Fruit fly (Drosophila melanogaster) whole organism, embryonic: ENCODE data around the gene Sf3a2.
A peak's percentile ranks its signal among the peaks of the same experiment; 100 is the strongest.

Experiments used
- CG1233 ChIP-seq: fragments of 200-800 bp; sonication (Bioruptor generic); optimal IDR thresholded peaks from 4 replicates; lab custom pipeline; 2018; ENCODE audit warnings: missing biosample characterization, mild to moderate bottlenecking, missing genetic modification characterization
- CG13296 ChIP-seq: fragments of 200-800 bp; sonication (Bioruptor generic); optimal IDR thresholded peaks from 3 replicates; lab custom pipeline; 2018; ENCODE audit warnings: missing biosample characterization, mild to moderate bottlenecking, missing genetic modification characterization
- CG15269 ChIP-seq: fragments of 200-800 bp; sonication (Bioruptor generic); optimal IDR thresholded peaks from 2 replicates; lab custom pipeline; 2018; ENCODE audit warnings: missing biosample characterization, mild to moderate bottlenecking, missing genetic modification characterization, moderate library complexity
- CG16813 ChIP-seq: fragments of 200-800 bp; sonication (Bioruptor generic); IDR thresholded peaks from 3 replicates; pipeline ENCODE4 v1.3.6; 2022; ENCODE audit warnings: missing biosample characterization, missing genetic modification characterization; ENCODE audit not compliant: partially characterized antibody
- CG1792 ChIP-seq: fragments of 200-800 bp; sonication (Bioruptor generic); optimal IDR thresholded peaks from 2 replicates; lab custom pipeline; 2016; ENCODE audit warnings: missing biosample characterization, missing genetic modification characterization
- CG32532 ChIP-seq: fragments of 200-800 bp; sonication (Bioruptor generic); IDR thresholded peaks from 2 replicates; pipeline ENCODE4 v1.3.6; 2022; ENCODE audit warnings: missing biosample characterization, missing genetic modification characterization
- CG34224 ChIP-seq: fragments of 200-800 bp; sonication (Bioruptor generic); IDR thresholded peaks from 3 replicates; pipeline ENCODE4 v1.3.6; 2022; ENCODE audit warnings: missing biosample characterization, missing genetic modification characterization; ENCODE audit not compliant: partially characterized antibody
- CG34376 ChIP-seq: fragments of 200-800 bp; sonication (Bioruptor generic); optimal IDR thresholded peaks from 2 replicates; lab custom pipeline; 2018; ENCODE audit warnings: missing biosample characterization, mild to moderate bottlenecking, missing genetic modification characterization
- CG3995 ChIP-seq: fragments of 200-800 bp; sonication (Bioruptor generic); optimal IDR thresholded peaks from 3 replicates; lab custom pipeline; 2016; ENCODE audit warnings: missing biosample characterization, missing genetic modification characterization
- CG4282 ChIP-seq: fragments of 200-800 bp; sonication (Bioruptor generic); optimal IDR thresholded peaks from 2 replicates; lab custom pipeline; 2016; ENCODE audit warnings: missing biosample characterization, missing genetic modification characterization
- CG4617 ChIP-seq: fragments of 200-800 bp; sonication (Bioruptor generic); optimal IDR thresholded peaks from 3 replicates; lab custom pipeline; 2016; ENCODE audit warnings: missing biosample characterization, missing genetic modification characterization, borderline replicate concordance
- CG6175 ChIP-seq: fragments of 200-800 bp; sonication (Bioruptor generic); IDR thresholded peaks from 3 replicates; pipeline ENCODE4 v1.3.6; 2022; ENCODE audit warnings: missing biosample characterization, missing genetic modification characterization
- CG6854 ChIP-seq: fragments of 200-800 bp; sonication (Bioruptor generic); optimal IDR thresholded peaks from 3 replicates; lab custom pipeline; 2017; ENCODE audit warnings: missing biosample characterization, mild to moderate bottlenecking, missing genetic modification characterization
- CHES-1-like ChIP-seq: fragments of 200-800 bp; sonication (Bioruptor generic); optimal IDR thresholded peaks from 2 replicates; lab custom pipeline; 2016; ENCODE audit warnings: missing biosample characterization, missing genetic modification characterization
- D19A ChIP-seq: fragments of 200-800 bp; optimal IDR thresholded peaks from 3 replicates; lab custom pipeline; 2019; ENCODE audit warnings: missing biosample characterization, mild to moderate bottlenecking, missing genetic modification characterization, moderate library complexity
- Fer1 ChIP-seq: fragments of 200-800 bp; sonication (Bioruptor generic); optimal IDR thresholded peaks from 2 replicates; lab custom pipeline; 2017; ENCODE audit warnings: missing biosample characterization, mild to moderate bottlenecking, missing genetic modification characterization
- Fer3 ChIP-seq: fragments of 200-800 bp; sonication (Bioruptor generic); optimal IDR thresholded peaks from 2 replicates; lab custom pipeline; 2018; ENCODE audit warnings: missing biosample characterization, mild to moderate bottlenecking, missing genetic modification characterization, moderate library complexity
- HHEX ChIP-seq: fragments of 200-800 bp; sonication (Bioruptor generic); optimal IDR thresholded peaks from 3 replicates; lab custom pipeline; 2017; ENCODE audit warnings: missing biosample characterization, mild to moderate bottlenecking, missing genetic modification characterization, missing genetic modification reagents
- HLHmδ ChIP-seq: fragments of 200-800 bp; sonication (Bioruptor generic); optimal IDR thresholded peaks from 2 replicates; lab custom pipeline; 2018; ENCODE audit warnings: missing biosample characterization, mild to moderate bottlenecking, missing genetic modification characterization, moderate library complexity
- Nf-YB ChIP-seq: fragments of 200-800 bp; sonication (Bioruptor generic); optimal IDR thresholded peaks from 3 replicates; lab custom pipeline; 2019; ENCODE audit warnings: missing biosample characterization, mild to moderate bottlenecking, missing genetic modification characterization, moderate library complexity
- Oli ChIP-seq: fragments of 200-800 bp; sonication (Bioruptor generic); optimal IDR thresholded peaks from 2 replicates; lab custom pipeline; 2018; ENCODE audit warnings: missing biosample characterization, mild to moderate bottlenecking, missing genetic modification characterization, moderate library complexity
- Poxn ChIP-seq: fragments of 200-800 bp; sonication (Bioruptor generic); IDR thresholded peaks from 2 replicates; pipeline ENCODE4 v1.3.6; 2022; ENCODE audit warnings: missing biosample characterization, missing genetic modification characterization
- Sox102F ChIP-seq: fragments of 200-800 bp; sonication (Bioruptor generic); optimal IDR thresholded peaks from 2 replicates; lab custom pipeline; 2018; ENCODE audit warnings: missing biosample characterization, mild to moderate bottlenecking, missing genetic modification characterization, moderate library complexity
- ac ChIP-seq: fragments of 200-800 bp; sonication (Bioruptor generic); optimal IDR thresholded peaks from 3 replicates; lab custom pipeline; 2017; ENCODE audit warnings: missing biosample characterization, mild to moderate bottlenecking, missing genetic modification characterization
- ara ChIP-seq: fragments of 200-800 bp; sonication (Bioruptor generic); IDR thresholded peaks from 2 replicates; pipeline ENCODE4 v1.3.6; 2022; ENCODE audit warnings: missing biosample characterization, missing genetic modification characterization
- bbx ChIP-seq: fragments of 200-800 bp; sonication (Bioruptor generic); IDR thresholded peaks from 2 replicates; pipeline ENCODE4 v1.3.6; 2022; ENCODE audit warnings: missing biosample characterization, missing genetic modification characterization; ENCODE audit not compliant: partially characterized antibody
- ci ChIP-seq: fragments of 200-800 bp; sonication (Bioruptor generic); IDR thresholded peaks from 3 replicates; pipeline ENCODE4 v1.3.6; 2022; ENCODE audit warnings: missing biosample characterization, missing genetic modification characterization
- cwo ChIP-seq: fragments of 200-800 bp; sonication (Bioruptor generic); optimal IDR thresholded peaks from 3 replicates; lab custom pipeline; 2017; ENCODE audit warnings: missing biosample characterization, missing genetic modification characterization, mild to moderate bottlenecking, moderate library complexity, missing genetic modification reagents
- eve ChIP-seq, 2 experiments: fragments of >200 bp; optimal IDR thresholded peaks; 2 replicates each; lab custom pipeline; 2017; ENCODE audit warnings: missing biosample characterization in 2 of 2, missing genetic modification characterization in 2 of 2
- gro ChIP-seq: fragments of 200-800 bp; sonication (Bioruptor generic); optimal IDR thresholded peaks from 2 replicates; lab custom pipeline; 2016; ENCODE audit warnings: missing biosample characterization, missing genetic modification characterization
- hkb ChIP-seq, 2 experiments: fragments of 200-800 bp in 1 of 2; fragments of >200 bp in 1 of 2; sonication (Bioruptor generic) in 1 of 2; IDR thresholded peaks in 1 of 2; optimal IDR thresholded peaks in 1 of 2; 2 replicates each; pipeline versions ENCODE4 v1.3.6 to Lab custom; 2017 to 2022; ENCODE audit warnings: missing biosample characterization in 1 of 2, missing genetic modification characterization in 1 of 2
- insv ChIP-seq, 2 experiments: fragments of 200-800 bp; sonication (Bioruptor generic); optimal IDR thresholded peaks; 3 replicates each; lab custom pipeline; 2016 to 2018; ENCODE audit warnings: missing biosample characterization in 2 of 2, missing genetic modification characterization in 2 of 2
- lab ChIP-seq: fragments of 200-800 bp; sonication (Bioruptor generic); optimal IDR thresholded peaks from 3 replicates; lab custom pipeline; 2017; ENCODE audit warnings: missing biosample characterization, missing genetic modification characterization, mild to moderate bottlenecking, moderate library complexity, missing genetic modification reagents
- nerfin-2 ChIP-seq: fragments of 200-800 bp; sonication (Bioruptor generic); IDR thresholded peaks from 2 replicates; pipeline ENCODE4 v1.3.6; 2022; ENCODE audit warnings: missing biosample characterization, missing genetic modification characterization; ENCODE audit not compliant: partially characterized antibody
- org-1 ChIP-seq: fragments of 200-800 bp; sonication (Bioruptor generic); optimal IDR thresholded peaks from 2 replicates; lab custom pipeline; 2017; ENCODE audit warnings: missing biosample characterization, missing genetic modification characterization
- pzg ChIP-seq: fragments of 200-800 bp; sonication (Bioruptor generic); optimal IDR thresholded peaks from 3 replicates; lab custom pipeline; 2018; ENCODE audit warnings: missing biosample characterization, mild to moderate bottlenecking, missing genetic modification characterization, moderate library complexity
- repo ChIP-seq: fragments of 200-800 bp; sonication (Bioruptor generic); optimal IDR thresholded peaks from 2 replicates; lab custom pipeline; 2016; ENCODE audit warnings: missing biosample characterization, missing genetic modification characterization
- row ChIP-seq: fragments of 200-800 bp; sonication (Bioruptor generic); IDR thresholded peaks from 3 replicates; pipeline ENCODE4 v1.3.6; 2022; ENCODE audit warnings: missing biosample characterization, missing genetic modification characterization
- stwl ChIP-seq: fragments of 200-800 bp; sonication (Bioruptor generic); optimal IDR thresholded peaks from 3 replicates; lab custom pipeline; 2018; ENCODE audit warnings: missing biosample characterization, mild to moderate bottlenecking, missing genetic modification characterization, moderate library complexity
- wek ChIP-seq: fragments of 200-800 bp; sonication (Bioruptor generic); optimal IDR thresholded peaks from 3 replicates; lab custom pipeline; 2018; ENCODE audit warnings: missing biosample characterization, mild to moderate bottlenecking, missing genetic modification characterization, moderate library complexity
- z ChIP-seq: fragments of 200-800 bp; sonication (Bioruptor generic); IDR thresholded peaks from 3 replicates; pipeline ENCODE4 v1.3.6; 2022; ENCODE audit warnings: missing biosample characterization, missing genetic modification characterization

Gene Sf3a2

dm6 chr3L:12804730-12805170 lies 9.1 kb downstream of the Sf3a2 start, which contains the start of gene Atg1 (continued):
- TF ChIP-seq CG13296: peak; percentile 11
- peak; percentile 38 for TF ChIP-seq Fer1 (GFP tag; lab: Kevin White, UChicago)
- peak; percentile 20 for TF ChIP-seq gro (GFP tag; lab: Kevin White, UChicago)
- TF ChIP-seq nerfin-2: peak; percentile 19; the same call in 1 of the 2 replicates
- no peak for TF ChIP-seq CG6175
- TF ChIP-seq repo: no peak
- peak; percentile 62 for TF ChIP-seq pzg (GFP tag; lab: Kevin White, UChicago)
- TF ChIP-seq CG16813 (GFP tag; lab: Robert Waterston, UW): peak; percentile 38; the same call in 1 of the 3 replicates
- TF ChIP-seq CG1233 (GFP tag; lab: Kevin White, UChicago): no peak
- TF ChIP-seq CG34376 (GFP tag; lab: Kevin White, UChicago): peak; percentile 17
- TF ChIP-seq ci (GFP tag; lab: Robert Waterston, UW): peak; percentile 33; the same call in 1 of the 3 replicates
- TF ChIP-seq CHES-1-like (GFP tag; lab: Kevin White, UChicago): peak; percentile 23
- peak; percentile 12 for TF ChIP-seq HHEX (GFP tag; lab: Kevin White, UChicago)
- TF ChIP-seq ac: no peak
- no peak for TF ChIP-seq Nf-YB (GFP tag; lab: Kevin White, UChicago)
- TF ChIP-seq Oli: no peak
- TF ChIP-seq Fer3: no peak
- TF ChIP-seq Sox102F (GFP tag; lab: Kevin White, UChicago): no peak
- TF ChIP-seq stwl (tag; lab: Kevin White, UChicago): peak; percentile 1
- TF ChIP-seq CG15269 (tag; lab: Kevin White, UChicago): no peak
- TF ChIP-seq CG6854 (GFP tag; lab: Kevin White, UChicago): peak; percentile 54
- no peak for TF ChIP-seq org-1 (GFP tag; lab: Kevin White, UChicago)
- TF ChIP-seq wek: peak; percentile 19
- TF ChIP-seq lab (GFP tag; lab: Kevin White, UChicago): peak; percentile 31
- TF ChIP-seq ara (GFP tag; lab: Robert Waterston, UW): no peak
- no peak for TF ChIP-seq eve (GFP tag; optimal IDR thresholded peaks at IDR 0.05; lab: Kevin White, UChicago)
- TF ChIP-seq D19A (tag; lab: Kevin White, UChicago): peak; percentile 13
- TF ChIP-seq CG3995 (GFP tag; lab: Kevin White, UChicago): peak; percentile 6
- peak; percentile 26 for TF ChIP-seq cwo (GFP tag; lab: Kevin White, UChicago)
- TF ChIP-seq z (GFP tag; lab: Robert Waterston, UW): no peak
- no peak for TF ChIP-seq hkb (optimal IDR thresholded peaks at IDR 0.05; lab: Kevin White, UChicago)
- TF ChIP-seq hkb (GFP tag; IDR thresholded peaks at IDR 0.05; lab: Robert Waterston, UW): peak; percentile 8; the same call in 1 of the 2 replicates
- TF ChIP-seq insv (GFP tag; optimal IDR thresholded peaks at IDR 0.05; lab: Kevin White, UChicago): peak in 1 of 2 experiments; percentile 19
- TF ChIP-seq CG1792 (GFP tag; lab: Kevin White, UChicago): no peak
- TF ChIP-seq CG4617 (GFP tag; lab: Kevin White, UChicago): peak; percentile 39
- TF ChIP-seq bbx (GFP tag; lab: Robert Waterston, UW): peak; percentile 46; the same call in 1 of the 2 replicates
- TF ChIP-seq CG32532 (GFP tag; lab: Robert Waterston, UW): peak; percentile 13; the same call in 1 of the 2 replicates
- peak; percentile 17 for TF ChIP-seq CG4282
- peak; percentile 45; the same call in 1 of the 3 replicates for TF ChIP-seq CG34224 (GFP tag; lab: Robert Waterston, UW)
- peak; percentile 37; the same call in 2 of the 3 replicates for TF ChIP-seq row (GFP tag; lab: Robert Waterston, UW)
- no peak for TF ChIP-seq Poxn
- peak; percentile 51 for TF ChIP-seq HLHmδ (GFP tag; lab: Kevin White, UChicago)
